Worm (Caenorhabditis elegans): Measurements from ENCODE around the gene Y46C8AM.1.

- TF ChIP-seq fkh-10 (GFP tag; optimal IDR thresholded peaks at IDR 0.05) (no peak), hlh-30 (tag; optimal IDR thresholded peaks at IDR 0.05; ENCODE audit: insufficient read depth) (no peak), pqm-1 (tag; optimal IDR thresholded peaks at IDR 0.05) (no peak), nfya-1 (tag; optimal IDR thresholded peaks at IDR 0.05) (no peak), fax-1 (tag; optimal IDR thresholded peaks at IDR 0.05) (no peak), ceh-2 (tag; optimal IDR thresholded peaks at IDR 0.05) (no peak), ahr-1 (tag; optimal IDR thresholded peaks at IDR 0.05) (no peak), unc-3 (GFP tag; conservative IDR thresholded peaks at IDR 0.05) (no peak), unc-3 (tag; optimal IDR thresholded peaks at IDR 0.05) (no peak), ama-1 (optimal IDR thresholded peaks at IDR 0.05) (no peak)
Observed at ce11 chrIV:3926117-3926516, 36.6 kb upstream of the Y46C8AM.1 start, which contains the start of gene clec-68.
